Fruit fly (Drosophila melanogaster) whole organism, pupa: Measurements from ENCODE around the gene Tdh.

Source experiments
- CG17806 ChIP-seq: fragments of 200-800 bp; sonication (Bioruptor generic); optimal IDR thresholded peaks from 2 replicates; lab custom pipeline; 2018; ENCODE audit warnings: missing biosample characterization, mild to moderate bottlenecking, missing genetic modification characterization, moderate library complexity
- CG34367 ChIP-seq: fragments of 200-800 bp; sonication (Bioruptor generic); optimal IDR thresholded peaks from 2 replicates; lab custom pipeline; 2018; ENCODE audit warnings: missing biosample characterization, mild to moderate bottlenecking, missing genetic modification characterization
- Pif1A ChIP-seq: fragments of 200-800 bp; sonication (Bioruptor generic); optimal IDR thresholded peaks from 3 replicates; lab custom pipeline; 2016; ENCODE audit warnings: missing biosample characterization, missing genetic modification characterization
- Pif1B ChIP-seq: fragments of 200-800 bp; sonication (Bioruptor generic); optimal IDR thresholded peaks from 3 replicates; lab custom pipeline; 2016; ENCODE audit warnings: missing biosample characterization, missing genetic modification characterization
- Snoo ChIP-seq: fragments of 200-800 bp; sonication (Bioruptor generic); optimal IDR thresholded peaks from 3 replicates; lab custom pipeline; 2017; ENCODE audit warnings: missing biosample characterization, mild to moderate bottlenecking, missing genetic modification characterization, inconsistent platforms

DNA sequence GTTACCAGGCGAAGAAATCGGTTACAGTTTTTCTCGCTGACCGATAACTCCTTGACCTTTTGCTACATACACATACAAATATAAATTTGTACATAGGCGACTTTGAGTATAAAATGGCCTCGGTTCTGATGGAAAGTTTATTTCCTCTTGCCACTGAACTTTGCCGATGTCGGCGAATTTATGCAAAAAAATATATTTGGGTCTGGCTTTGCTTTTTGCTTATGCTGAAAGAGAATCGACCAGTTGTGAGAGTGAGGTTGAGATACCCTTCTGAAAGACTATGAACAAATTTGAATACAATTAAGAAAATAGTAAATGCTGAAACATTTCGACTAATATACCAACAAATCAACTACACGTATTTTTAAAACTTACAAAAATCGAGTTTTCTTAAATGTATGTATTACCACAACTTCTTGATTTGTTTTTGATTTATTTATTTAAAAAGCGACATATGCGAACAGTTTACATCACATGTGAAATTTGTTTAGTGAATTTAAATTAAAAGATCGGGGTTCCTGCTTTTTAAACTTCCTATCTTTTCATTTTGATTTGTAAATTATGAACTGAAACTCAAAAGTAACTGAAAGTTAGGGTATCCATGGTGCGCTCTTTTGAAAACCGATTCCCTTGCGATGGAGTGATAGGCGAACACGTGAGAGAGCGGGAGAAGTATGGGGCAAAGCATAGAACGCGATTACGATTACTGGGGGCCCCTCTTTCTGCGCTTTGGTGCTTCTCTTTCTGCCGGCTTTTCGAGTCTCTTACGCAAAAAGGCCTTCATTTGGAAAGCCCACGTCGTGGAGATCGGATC is 42.6 kb downstream of the Tdh start:
- TF ChIP-seq CG34367 (tag; lab: Kevin White, UChicago) = peak; percentile 63
- TF ChIP-seq Snoo = peak; percentile 74
- TF ChIP-seq Pif1A = peak; percentile 77
- peak; percentile 74 for TF ChIP-seq Pif1B
- peak; percentile 65 for TF ChIP-seq CG17806
